Worm (Caenorhabditis elegans) whole organism, dauer: ENCODE measurements around the gene K04A8.1.

Experiments used
- unc-62 ChIP-seq: sonication (generic microtip); optimal IDR thresholded peaks from 2 replicates; lab custom pipeline; 2017; ENCODE audit warnings: missing biosample characterization, missing genetic modification reagents, missing genetic modification characterization

Gene K04A8.1

ce11 chrV:6565851-6566386 lies at the start of gene K04A8.1:
K04A8.1 (plus strand) TSS chrV:6566336.
- no peak for TF ChIP-seq unc-62 (GFP tag; lab: Kevin White, UChicago)

ce11 chrV:6516491-6517304 lies 49.4 kb upstream of the K04A8.1 start, which contains the start of gene mdh-1:
mdh-1 (minus strand) TSS chrV:6516526.
- TF ChIP-seq unc-62 (GFP tag; lab: Kevin White, UChicago), result no peak

ce11 chrV:6517305-6518224 lies 48.6 kb upstream of the K04A8.1 start:
- TF ChIP-seq unc-62 (GFP tag; lab: Kevin White, UChicago), result no peak

- no peak for TF ChIP-seq unc-62 (GFP tag; lab: Kevin White, UChicago)
Observed at ce11 chrV:6518225-6518396, 48.0 kb upstream of the K04A8.1 start, which contains the start of gene F46E10.3. F46E10.3 (plus strand) TSS chrV:6518297.

- TF ChIP-seq unc-62 (GFP tag; lab: Kevin White, UChicago), result no peak
Observed at ce11 chrV:6520385-6521080, 45.6 kb upstream of the K04A8.1 start, which contains the start of the genes F46E10.2 and F46E10.18. F46E10.2 (plus strand) TSS chrV:6520435. F46E10.18 (plus strand) TSS chrV:6521030.

- TF ChIP-seq unc-62 (GFP tag; lab: Kevin White, UChicago), result no peak
Observed at ce11 chrV:6522879-6523497, 43.1 kb upstream of the K04A8.1 start.

ce11 chrV:6524757-6525156 lies 41.4 kb upstream of the K04A8.1 start, which contains the start of gene acs-1:
acs-1 (plus strand) TSS chrV:6524989.
- TF ChIP-seq unc-62 (GFP tag; lab: Kevin White, UChicago), result no peak

- TF ChIP-seq unc-62 (GFP tag; lab: Kevin White, UChicago), result no peak
Observed at ce11 chrV:6533030-6533429, 33.1 kb upstream of the K04A8.1 start, which contains the start of gene hpo-26. hpo-26 (minus strand) TSS chrV:6533060.

- no peak for TF ChIP-seq unc-62 (GFP tag; lab: Kevin White, UChicago)
Observed at ce11 chrV:6538323-6538722, 27.8 kb upstream of the K04A8.1 start.

ce11 chrV:6541875-6542274 lies 24.3 kb upstream of the K04A8.1 start:
- no peak for TF ChIP-seq unc-62 (GFP tag; lab: Kevin White, UChicago)

- no peak for TF ChIP-seq unc-62 (GFP tag; lab: Kevin White, UChicago)
Observed at ce11 chrV:6544999-6545398, 21.1 kb upstream of the K04A8.1 start.

- no peak for TF ChIP-seq unc-62 (GFP tag; lab: Kevin White, UChicago)
Observed at ce11 chrV:6546450-6547171, 19.5 kb upstream of the K04A8.1 start, which contains the start of gene dre-1. dre-1 (minus strand) TSS chrV:6546500.

- no peak for TF ChIP-seq unc-62 (GFP tag; lab: Kevin White, UChicago)
Observed at ce11 chrV:6548309-6548708, 17.8 kb upstream of the K04A8.1 start.

- no peak for TF ChIP-seq unc-62 (GFP tag; lab: Kevin White, UChicago)
Observed at ce11 chrV:6549148-6549547, 17.0 kb upstream of the K04A8.1 start, which contains the start of gene K04A8.20. K04A8.20 (plus strand) TSS chrV:6549448.
